Worm (Caenorhabditis elegans): ENCODE data around the gene F46B3.7.

ce11 chrV:20574314-20574713 lies 44.2 kb downstream of the F46B3.7 start, which contains the start of gene clec-263:
- no peak for TF ChIP-seq ces-1 (GFP tag; optimal IDR thresholded peaks at IDR 0.05)
- no peak for TF ChIP-seq nhr-12 (tag; optimal IDR thresholded peaks at IDR 0.05)
- no peak for TF ChIP-seq nhr-76 (tag; optimal IDR thresholded peaks at IDR 0.05)
- no peak for TF ChIP-seq lin-13 (tag; optimal IDR thresholded peaks at IDR 0.05)
- TF ChIP-seq elt-1 (tag; optimal IDR thresholded peaks at IDR 0.05; ENCODE audit: borderline replicate concordance, insufficient read depth), result no peak
- no peak for TF ChIP-seq unc-39 (tag; optimal IDR thresholded peaks at IDR 0.05)
- no peak for TF ChIP-seq zip-8 (tag; optimal IDR thresholded peaks at IDR 0.05)
- TF ChIP-seq mep-1 (tag; optimal IDR thresholded peaks at IDR 0.05), result no peak
- TF ChIP-seq ztf-11 (tag; optimal IDR thresholded peaks at IDR 0.05), result no peak
- TF ChIP-seq ham-2 (GFP tag; optimal IDR thresholded peaks at IDR 0.05), result no peak
- no peak for TF ChIP-seq nhr-237 (tag; optimal IDR thresholded peaks at IDR 0.05)
- no peak for TF ChIP-seq M03D4.4 (tag; optimal IDR thresholded peaks at IDR 0.05)
- TF ChIP-seq unc-120 (tag; optimal IDR thresholded peaks at IDR 0.05; ENCODE audit: poor library complexity, severe bottlenecking), result no peak

Data from whole organism, mixed stage, embryonic.